Worm (Caenorhabditis elegans): ENCODE data around the gene oac-39.

- TF ChIP-seq flt-1 (GFP tag; IDR thresholded peaks at IDR 0.05) = no peak
- no peak for TF ChIP-seq ztf-29 (GFP tag; IDR thresholded peaks at IDR 0.05)
- TF ChIP-seq klf-2 (GFP tag; conservative IDR thresholded peaks at IDR 0.05) = no peak
- no peak for TF ChIP-seq T22C8.4 (GFP tag; IDR thresholded peaks at IDR 0.05)
Observed at ce11 chrV:211388-212168, 40.0 kb downstream of the oac-39 start.

All from whole organism, midembryonic.